Worm (Caenorhabditis elegans) whole organism, L4 larva: Measurements from ENCODE around the gene clh-6.

ENCODE experiments used
- D1046.2 ChIP-seq: fragments of 200-800 bp; sonication (Bioruptor generic); IDR thresholded peaks from 2 replicates; pipeline ENCODE4 v1.3.6; 2022; ENCODE audit warnings: missing genetic modification characterization, missing compliant biosample characterization
- F10B5.3 ChIP-seq: sonication (generic microtip); optimal IDR thresholded peaks from 2 replicates; lab custom pipeline; 2016; ENCODE audit warnings: mild to moderate bottlenecking, missing genetic modification characterization, missing compliant biosample characterization
- F49E8.2 ChIP-seq: sonication (generic microtip); optimal IDR thresholded peaks from 2 replicates; lab custom pipeline; 2016; ENCODE audit warnings: missing compliant biosample characterization, mild to moderate bottlenecking, missing genetic modification characterization, borderline replicate concordance
- R02D3.7 ChIP-seq: fragments of 150-350 bp; sonication (generic microtip); optimal IDR thresholded peaks from 3 replicates; lab custom pipeline; 2014; ENCODE audit warnings: missing biosample characterization, missing genetic modification characterization
- T20F7.1 ChIP-seq: fragments of 200-800 bp; sonication (Bioruptor generic); optimal IDR thresholded peaks from 2 replicates; lab custom pipeline; 2018; ENCODE audit warnings: mild to moderate bottlenecking, missing genetic modification characterization, missing compliant biosample characterization
- T26A8.4 ChIP-seq: fragments of 200-800 bp; sonication (Bioruptor generic); IDR thresholded peaks from 2 replicates; pipeline ENCODE4 v1.3.6; 2022; ENCODE audit warnings: missing genetic modification characterization, missing compliant biosample characterization
- Y48G9A.11 ChIP-seq: fragments of 200-800 bp; sonication (Bioruptor generic); IDR thresholded peaks from 2 replicates; pipeline ENCODE4 v1.3.6; 2022; ENCODE audit warnings: missing genetic modification reagents, missing genetic modification characterization, missing compliant biosample characterization
- Y75B8A.6 ChIP-seq: fragments of 200-800 bp; sonication (Bioruptor generic); IDR thresholded peaks from 2 replicates; pipeline ENCODE4 v1.3.6; 2022; ENCODE audit warnings: missing genetic modification reagents, missing genetic modification characterization, missing compliant biosample characterization
- ZK337.2 ChIP-seq: fragments of 200-800 bp; sonication (Bioruptor generic); IDR thresholded peaks from 2 replicates; pipeline ENCODE4 v1.3.6; 2022; ENCODE audit warnings: missing genetic modification reagents, missing genetic modification characterization, missing compliant biosample characterization
- ZK546.5 ChIP-seq, 2 experiments: sonication (generic microtip); optimal IDR thresholded peaks; 2 replicates each; lab custom pipeline; 2017; ENCODE audit warnings: missing biosample characterization in 2 of 2, missing genetic modification characterization in 2 of 2
- aha-1 ChIP-seq: fragments of 150-350 bp; peaks from one replicate; lab custom pipeline; 2014; ENCODE audit warnings: missing biosample characterization, missing genetic modification characterization
- aly-2 ChIP-seq: sonication (generic microtip); optimal IDR thresholded peaks from 2 replicates; lab custom pipeline; 2018; ENCODE audit warnings: missing biosample characterization, missing genetic modification characterization
- ama-1 ChIP-seq: fragments of 150-350 bp; optimal IDR thresholded peaks from 2 replicates; lab custom pipeline; 2014; ENCODE audit warnings: inconsistent platforms, mixed read lengths
- attf-4 ChIP-seq: sonication (generic microtip); optimal IDR thresholded peaks from 3 replicates; lab custom pipeline; 2017; ENCODE audit warnings: missing biosample characterization, missing genetic modification characterization
- ceh-44 ChIP-seq: fragments of 200-800 bp; sonication (Bioruptor generic); IDR thresholded peaks from 2 replicates; pipeline ENCODE4 v1.3.6; 2022; ENCODE audit warnings: missing genetic modification reagents, missing genetic modification characterization, missing compliant biosample characterization
- ceh-62 ChIP-seq: sonication (generic microtip); optimal IDR thresholded peaks from 2 replicates; lab custom pipeline; 2017; ENCODE audit warnings: missing biosample characterization, missing genetic modification characterization
- ceh-82 ChIP-seq: sonication (generic microtip); optimal IDR thresholded peaks from 2 replicates; lab custom pipeline; 2017; ENCODE audit warnings: missing biosample characterization, missing genetic modification characterization
- ces-1 ChIP-seq: fragments of 150-350 bp; sonication (generic microtip); optimal IDR thresholded peaks from 4 replicates; lab custom pipeline; 2014; ENCODE audit warnings: missing biosample characterization, missing genetic modification reagents, missing genetic modification characterization
- cey-2 ChIP-seq: sonication (generic microtip); optimal IDR thresholded peaks from 3 replicates; lab custom pipeline; 2017; ENCODE audit warnings: missing genetic modification characterization, mild to moderate bottlenecking, missing compliant biosample characterization, antibody characterized with exemption, borderline replicate concordance; ENCODE audit not compliant: insufficient read depth
- daf-12 ChIP-seq: fragments of 150-350 bp; optimal IDR thresholded peaks from 2 replicates; lab custom pipeline; 2014; ENCODE audit warnings: missing biosample characterization, missing genetic modification reagents, missing genetic modification characterization
- daf-16 ChIP-seq, 3 experiments: sonication (generic microtip); optimal IDR thresholded peaks; 2 replicates each; lab custom pipeline; 2016 to 2017; ENCODE audit warnings: missing genetic modification characterization in 3 of 3, missing genetic modification reagents in 3 of 3, mild to moderate bottlenecking in 2 of 3, missing compliant biosample characterization in 2 of 3, missing biosample characterization in 1 of 3, moderate library complexity in 1 of 3
- daf-8 ChIP-seq: fragments of 200-800 bp; sonication (Bioruptor generic); IDR thresholded peaks from 2 replicates; pipeline ENCODE4 v1.3.6; 2022; ENCODE audit warnings: missing genetic modification characterization, missing compliant biosample characterization
- dmd-8 ChIP-seq: fragments of 200-800 bp; sonication (Bioruptor generic); IDR thresholded peaks from 2 replicates; pipeline ENCODE4 v1.3.6; 2022; ENCODE audit warnings: missing genetic modification characterization, missing compliant biosample characterization
- dpl-1 ChIP-seq: fragments of 150-350 bp; optimal IDR thresholded peaks from 2 replicates; lab custom pipeline; 2014; ENCODE audit warnings: missing biosample characterization, missing genetic modification reagents, missing genetic modification characterization
- dve-1 ChIP-seq: sonication (generic microtip); optimal IDR thresholded peaks from 2 replicates; lab custom pipeline; 2017; ENCODE audit warnings: antibody characterized with exemption, mild to moderate bottlenecking, missing genetic modification characterization, missing compliant biosample characterization; ENCODE audit not compliant: insufficient read depth
- egl-27 ChIP-seq: sonication (generic microtip); optimal IDR thresholded peaks from 3 replicates; lab custom pipeline; 2017; ENCODE audit warnings: missing biosample characterization, missing genetic modification reagents, missing genetic modification characterization
- egl-43 ChIP-seq: fragments of 200-800 bp; sonication (Bioruptor generic); IDR thresholded peaks from 2 replicates; pipeline ENCODE4 v1.3.6; 2022; ENCODE audit warnings: missing genetic modification reagents, missing genetic modification characterization, missing compliant biosample characterization
- fos-1 ChIP-seq: fragments of 150-350 bp; optimal IDR thresholded peaks from 2 replicates; lab custom pipeline; 2014; ENCODE audit warnings: missing biosample characterization, missing genetic modification characterization
- hlh-11 ChIP-seq: fragments of 200-800 bp; sonication (Bioruptor generic); optimal IDR thresholded peaks from 2 replicates; lab custom pipeline; 2018; ENCODE audit warnings: mild to moderate bottlenecking, missing genetic modification characterization, missing compliant biosample characterization
- hlh-30 ChIP-seq: sonication (generic microtip); optimal IDR thresholded peaks from 2 replicates; lab custom pipeline; 2017; ENCODE audit warnings: antibody characterized with exemption, mild to moderate bottlenecking, missing genetic modification characterization, missing compliant biosample characterization; ENCODE audit not compliant: insufficient read depth
- hmg-1.1 ChIP-seq: fragments of 200-800 bp; sonication (Bioruptor generic); IDR thresholded peaks from 2 replicates; pipeline ENCODE4 v1.3.6; 2022; ENCODE audit warnings: missing genetic modification reagents, missing genetic modification characterization, missing compliant biosample characterization
- lin-13 ChIP-seq: fragments of 150-350 bp; optimal IDR thresholded peaks from 2 replicates; lab custom pipeline; 2014; ENCODE audit warnings: missing biosample characterization, missing genetic modification reagents, missing genetic modification characterization
- lin-38 ChIP-seq: fragments of 200-800 bp; sonication (Bioruptor generic); IDR thresholded peaks from 2 replicates; pipeline ENCODE4 v1.3.6; 2022; ENCODE audit warnings: missing genetic modification reagents, missing genetic modification characterization, missing compliant biosample characterization
- lsy-2 ChIP-seq, 2 experiments: fragments of 150-350 bp in 1 of 2; sonication (generic microtip) in 1 of 2; optimal IDR thresholded peaks; 2 replicates each; lab custom pipeline; 2014 to 2017; ENCODE audit warnings: missing biosample characterization in 2 of 2, missing genetic modification characterization in 2 of 2
- mep-1 ChIP-seq: fragments of 150-350 bp; sonication (generic microtip); optimal IDR thresholded peaks from 3 replicates; lab custom pipeline; 2014; ENCODE audit warnings: missing biosample characterization, missing genetic modification characterization
- mes-2 ChIP-seq: sonication (generic microtip); optimal IDR thresholded peaks from 2 replicates; lab custom pipeline; 2016; ENCODE audit warnings: missing genotype, mild to moderate bottlenecking, missing genetic modification characterization, missing compliant biosample characterization; ENCODE audit not compliant: poor library complexity, severe bottlenecking
- mxl-3 ChIP-seq: fragments of 200-800 bp; sonication (Bioruptor generic); optimal IDR thresholded peaks from 2 replicates; lab custom pipeline; 2018; ENCODE audit warnings: mild to moderate bottlenecking, missing genetic modification characterization, missing compliant biosample characterization
- nhr-102 ChIP-seq: sonication (generic microtip); optimal IDR thresholded peaks from 2 replicates; lab custom pipeline; 2016; ENCODE audit warnings: mild to moderate bottlenecking, missing genetic modification characterization, moderate library complexity, missing compliant biosample characterization
- nhr-237 ChIP-seq: sonication (generic microtip); optimal IDR thresholded peaks from 2 replicates; lab custom pipeline; 2017; ENCODE audit warnings: missing biosample characterization, missing genetic modification characterization
- nhr-28 ChIP-seq: fragments of 150-350 bp; optimal IDR thresholded peaks from 2 replicates; lab custom pipeline; 2014; ENCODE audit warnings: missing biosample characterization, missing genetic modification characterization
- nhr-6 ChIP-seq: fragments of 150-350 bp; optimal IDR thresholded peaks from 2 replicates; lab custom pipeline; 2014; ENCODE audit warnings: missing biosample characterization, missing genetic modification characterization
- nhr-77 ChIP-seq: fragments of 150-350 bp; optimal IDR thresholded peaks from 2 replicates; lab custom pipeline; 2014; ENCODE audit warnings: missing biosample characterization, missing genetic modification characterization
- sdz-12 ChIP-seq: fragments of 200-800 bp; sonication (Bioruptor generic); optimal IDR thresholded peaks from 2 replicates; lab custom pipeline; 2018; ENCODE audit warnings: mild to moderate bottlenecking, missing genetic modification characterization, missing compliant biosample characterization
- snpc-1.2 ChIP-seq: fragments of 200-800 bp; sonication (Bioruptor generic); IDR thresholded peaks from 2 replicates; pipeline ENCODE4 v1.3.6; 2022; ENCODE audit warnings: missing genetic modification reagents, missing genetic modification characterization, missing compliant biosample characterization
- unc-130 ChIP-seq: sonication (generic microtip); optimal IDR thresholded peaks from 2 replicates; lab custom pipeline; 2016; ENCODE audit warnings: missing genetic modification reagents, missing genetic modification characterization, missing compliant biosample characterization
- vab-7 ChIP-seq: fragments of 200-800 bp; sonication (Bioruptor generic); IDR thresholded peaks from 2 replicates; pipeline ENCODE4 v1.3.6; 2022; ENCODE audit warnings: missing genetic modification reagents, missing genetic modification characterization, missing compliant biosample characterization
- zfp-2 ChIP-seq: sonication (generic microtip); optimal IDR thresholded peaks from 2 replicates; lab custom pipeline; 2016; ENCODE audit warnings: mild to moderate bottlenecking, missing genetic modification characterization, missing compliant biosample characterization
- zfp-3 ChIP-seq: fragments of 200-800 bp; sonication (Bioruptor generic); conservative IDR thresholded peaks from 2 replicates; pipeline ENCODE4 v1.3.6; 2022; ENCODE audit warnings: missing genetic modification reagents, missing genetic modification characterization, missing compliant biosample characterization
- zip-11 ChIP-seq: fragments of 200-800 bp; sonication (Bioruptor generic); IDR thresholded peaks from 2 replicates; pipeline ENCODE4 v1.3.6; 2022; ENCODE audit warnings: missing genetic modification characterization, missing compliant biosample characterization
- ztf-11 ChIP-seq: fragments of 150-350 bp; optimal IDR thresholded peaks from 2 replicates; lab custom pipeline; 2014; ENCODE audit warnings: missing biosample characterization, missing genetic modification characterization

clh-6 gene

DNA sequence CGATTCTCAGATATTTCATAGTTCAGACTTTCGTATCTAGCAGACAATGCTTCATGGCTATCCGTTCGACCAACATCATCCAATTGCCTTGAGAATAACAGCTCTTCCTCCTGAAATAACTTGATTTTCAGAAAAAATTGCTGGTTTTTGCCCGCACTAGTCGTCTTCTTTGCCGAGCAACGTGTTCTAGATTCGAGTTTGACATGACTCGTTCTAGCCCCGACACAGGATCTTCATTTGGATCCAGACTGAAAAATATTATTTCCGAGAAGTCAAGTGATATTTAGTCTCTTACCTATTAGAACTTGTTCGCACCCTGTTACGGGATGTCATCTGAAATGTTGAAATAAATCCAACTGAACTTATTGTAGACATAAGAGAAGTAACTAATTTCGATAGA is at the start of gene clh-6:
Gene clh-6 (minus strand): TSS at position 333 of the 400 bp plus-strand sequence.
- no peak for TF ChIP-seq nhr-237 (tag; lab: Kevin White, UChicago)
- TF ChIP-seq lin-38 (GFP tag; lab: Robert Waterston, UW), result peak; percentile 44
- TF ChIP-seq egl-27 (tag; lab: Kevin White, UChicago), result no peak
- no peak for TF ChIP-seq mxl-3 (GFP tag; lab: Kevin White, UChicago)
- peak; percentile 15 for TF ChIP-seq nhr-6 (tag; lab: Kevin White, UChicago)
- no peak for TF ChIP-seq ztf-11 (tag; lab: Kevin White, UChicago)
- no peak for TF ChIP-seq nhr-28 (tag; lab: Kevin White, UChicago)
- TF ChIP-seq T26A8.4, result 0 out of 2 replicates have a peak, but pooled peaks have one; percentile 36
- TF ChIP-seq aly-2 (tag; lab: Kevin White, UChicago), result no peak
- TF ChIP-seq hmg-1.1 (GFP tag; lab: Robert Waterston, UW), result no peak
- TF ChIP-seq F49E8.2 (tag; lab: Kevin White, UChicago), result no peak
- no peak for TF ChIP-seq dmd-8
- no peak for TF ChIP-seq R02D3.7 (tag; lab: Kevin White, UChicago)
- TF ChIP-seq ZK546.5 (tag; optimal IDR thresholded peaks at IDR 0.05; lab: Kevin White, UChicago), result no peak
- TF ChIP-seq dpl-1 (GFP tag; lab: Kevin White, UChicago), result no peak
- TF ChIP-seq lin-13 (GFP tag; lab: Kevin White, UChicago), result peak; percentile 25
- no peak for TF ChIP-seq fos-1
- TF ChIP-seq zfp-2 (tag; lab: Kevin White, UChicago), result no peak
- TF ChIP-seq ama-1 (lab: Kevin White, UChicago), result peak; percentile 71
- no peak for TF ChIP-seq unc-130 (GFP tag; lab: Kevin White, UChicago)
- no peak for TF ChIP-seq attf-4 (tag; lab: Kevin White, UChicago)
- TF ChIP-seq daf-8 (GFP tag; lab: Robert Waterston, UW), result no peak
- no peak for TF ChIP-seq zip-11 (GFP tag; lab: Robert Waterston, UW)
- peak; percentile 87 for TF ChIP-seq aha-1 (tag; lab: Kevin White, UChicago)
- no peak for TF ChIP-seq vab-7 (GFP tag; lab: Robert Waterston, UW)
- TF ChIP-seq mes-2, result peak; percentile 2
- TF ChIP-seq nhr-77 (tag; lab: Kevin White, UChicago), result no peak
- peak in 1 of 2 experiments; percentile 50 for TF ChIP-seq lsy-2 (tag; optimal IDR thresholded peaks at IDR 0.05; lab: Kevin White, UChicago)
- no peak for TF ChIP-seq F10B5.3 (tag; lab: Kevin White, UChicago)
- TF ChIP-seq ceh-44 (GFP tag; lab: Robert Waterston, UW), result no peak
- TF ChIP-seq cey-2 (tag; lab: Kevin White, UChicago), result no peak
- no peak for TF ChIP-seq mep-1 (tag; lab: Kevin White, UChicago)
- no peak for TF ChIP-seq nhr-102 (tag; lab: Kevin White, UChicago)
- TF ChIP-seq sdz-12 (GFP tag; lab: Kevin White, UChicago), result no peak
- no peak for TF ChIP-seq hlh-11
- TF ChIP-seq ZK337.2 (GFP tag; lab: Robert Waterston, UW), result no peak
- TF ChIP-seq hlh-30 (tag; lab: Kevin White, UChicago), result no peak
- no peak for TF ChIP-seq ces-1 (GFP tag; lab: Kevin White, UChicago)
- TF ChIP-seq D1046.2 (GFP tag; lab: Robert Waterston, UW), result 0 out of 2 replicates have a peak, but pooled peaks have one; percentile 66
- no peak for TF ChIP-seq snpc-1.2 (GFP tag; lab: Robert Waterston, UW)
- TF ChIP-seq Y75B8A.6 (GFP tag; lab: Robert Waterston, UW), result no peak
- no peak for TF ChIP-seq daf-16 (GFP tag; optimal IDR thresholded peaks at IDR 0.05; lab: Kevin White, UChicago)
- peak; percentile 27 for TF ChIP-seq daf-16 (tag; optimal IDR thresholded peaks at IDR 0.05; lab: Kevin White, UChicago)
- TF ChIP-seq Y48G9A.11 (GFP tag; lab: Robert Waterston, UW), result peak; percentile 23; the same call in 1 of the 2 replicates
- TF ChIP-seq ceh-62 (tag; lab: Kevin White, UChicago), result no peak
- no peak for TF ChIP-seq ceh-82 (tag; lab: Kevin White, UChicago)
- TF ChIP-seq zfp-3, result 0 out of 2 replicates have a peak, but pooled peaks have one; percentile 43
- no peak for TF ChIP-seq daf-12 (tag; lab: Kevin White, UChicago)
- TF ChIP-seq egl-43 (GFP tag; lab: Robert Waterston, UW), result 0 out of 2 replicates have a peak, but pooled peaks have one; percentile 34
- TF ChIP-seq dve-1 (tag; lab: Kevin White, UChicago), result peak; percentile 24
- no peak for TF ChIP-seq T20F7.1 (GFP tag; lab: Kevin White, UChicago)
